Worm (Caenorhabditis elegans): ENCODE data around the gene K11D12.8.

The K11D12.8 gene

DNA sequence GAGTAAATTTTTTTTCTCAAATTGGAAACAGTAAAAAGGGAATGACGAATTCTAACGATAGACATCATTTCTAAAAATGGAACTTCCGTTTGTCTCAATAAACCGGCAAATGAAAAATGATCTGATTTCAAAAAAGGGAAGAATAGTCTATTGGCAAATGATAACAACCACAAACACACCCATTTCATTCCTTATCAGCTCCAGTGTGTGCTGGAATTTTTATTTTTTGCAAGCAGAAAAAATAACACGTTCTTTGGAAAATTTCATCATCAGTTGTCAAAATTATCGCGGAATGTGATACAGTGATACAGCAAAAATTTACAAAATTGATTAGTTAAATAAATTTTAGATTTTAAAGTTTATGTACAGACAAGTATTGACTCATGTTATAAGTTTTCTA lies 26.6 kb upstream of the K11D12.8 start (continued):
- TF ChIP-seq saeg-2 (GFP tag; IDR thresholded peaks at IDR 0.05) (no peak), ctbp-1 (GFP tag; IDR thresholded peaks at IDR 0.05) (no peak), aly-2 (tag; optimal IDR thresholded peaks at IDR 0.05) (no peak), ZK546.5 (tag; optimal IDR thresholded peaks at IDR 0.05) (no peak), pqm-1 (tag; optimal IDR thresholded peaks at IDR 0.05) (peak; percentile 89), lin-1 (GFP tag; IDR thresholded peaks at IDR 0.05) (no peak)

DNA sequence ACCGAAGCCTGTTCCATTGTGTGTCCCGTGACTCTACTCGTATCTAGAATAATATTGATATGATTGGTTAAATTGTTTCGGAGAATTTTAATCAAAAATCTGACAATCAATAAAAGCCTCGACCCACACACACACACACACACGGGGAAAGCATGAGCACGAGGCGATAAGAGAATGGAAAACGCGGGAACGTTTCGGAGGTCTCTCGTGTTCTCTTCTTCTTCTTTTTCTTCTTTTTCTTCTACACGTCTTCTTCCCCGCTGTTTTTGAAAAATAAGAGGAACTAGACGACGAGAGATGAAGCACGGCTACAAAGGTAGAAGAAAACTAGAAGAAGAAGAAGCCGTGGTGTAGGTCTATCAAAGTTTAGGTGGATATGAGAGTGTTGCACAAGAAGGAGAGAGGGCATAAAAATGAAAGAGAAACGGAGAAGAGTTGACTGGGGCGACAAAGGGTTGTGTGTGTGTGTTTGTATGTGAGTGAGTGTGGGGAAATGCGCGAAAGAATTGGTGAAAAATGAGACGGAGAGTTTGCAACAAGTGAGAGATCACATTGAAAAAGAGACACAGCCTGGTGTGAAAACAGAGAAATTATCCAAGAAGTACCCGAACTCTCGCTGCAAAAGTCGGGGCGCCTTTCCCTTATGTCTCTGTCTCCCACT lies 24.1 kb upstream of the K11D12.8 start, which contains the start of gene mlk-1:
Gene mlk-1 (minus strand): TSS at position 51 of the 661 bp plus-strand sequence.
- peak; percentile 88 for TF ChIP-seq nhr-28 (tag; optimal IDR thresholded peaks at IDR 0.05)
- TF ChIP-seq lin-1 (GFP tag; IDR thresholded peaks at IDR 0.05): 0 out of 2 replicates have a peak, but pooled peaks have one; percentile 18
- TF ChIP-seq hlh-11 (tag; optimal IDR thresholded peaks at IDR 0.05): peak; percentile 77
- peak; percentile 85 for TF ChIP-seq nhr-11 (tag; optimal IDR thresholded peaks at IDR 0.05)
- peak; percentile 70 for TF ChIP-seq dmd-6 (GFP tag; IDR thresholded peaks at IDR 0.05)
- TF ChIP-seq cey-2 (tag; optimal IDR thresholded peaks at IDR 0.05; ENCODE audit: borderline replicate concordance, insufficient read depth): no peak
- no peak for TF ChIP-seq aly-2 (tag; optimal IDR thresholded peaks at IDR 0.05)
- peak; percentile 15 for TF ChIP-seq dpl-1 (GFP tag; optimal IDR thresholded peaks at IDR 0.05)
- TF ChIP-seq ceh-44 (GFP tag; IDR thresholded peaks at IDR 0.05): no peak
- no peak for TF ChIP-seq pha-4 (GFP tag; IDR thresholded peaks at IDR 0.05)
- no peak for TF ChIP-seq pha-4 (tag; optimal IDR thresholded peaks at IDR 0.05)
- no peak for TF ChIP-seq ztf-11 (tag; optimal IDR thresholded peaks at IDR 0.05)
- peak; percentile 28 for TF ChIP-seq nhr-77 (tag; optimal IDR thresholded peaks at IDR 0.05)
- no peak for TF ChIP-seq madf-5 (GFP tag; IDR thresholded peaks at IDR 0.05)
- TF ChIP-seq spr-1 (tag; optimal IDR thresholded peaks at IDR 0.05): peak; percentile 12
- peak; percentile 59 to 64 for TF ChIP-seq lsy-2 (tag; optimal IDR thresholded peaks at IDR 0.05)
- peak; percentile 36 for TF ChIP-seq nhr-10 (tag; optimal IDR thresholded peaks at IDR 0.05)
- TF ChIP-seq mdt-29 (GFP tag; IDR thresholded peaks at IDR 0.05): peak; percentile 54; the same call in 1 of the 2 replicates
- TF ChIP-seq aha-1 (tag): peak; percentile 96
- peak; percentile 41 for TF ChIP-seq mxl-3 (GFP tag; optimal IDR thresholded peaks at IDR 0.05)
- peak; percentile 75 for TF ChIP-seq mep-1 (tag; optimal IDR thresholded peaks at IDR 0.05)
- no peak for TF ChIP-seq daf-16 (GFP tag; optimal IDR thresholded peaks at IDR 0.05)
- TF ChIP-seq daf-16 (tag; optimal IDR thresholded peaks at IDR 0.05): peak; percentile 31
- TF ChIP-seq T26A8.4 (GFP tag; IDR thresholded peaks at IDR 0.05): no peak
- no peak for TF ChIP-seq mxl-2 (GFP tag; conservative IDR thresholded peaks at IDR 0.05)
- TF ChIP-seq hmg-1.1 (GFP tag; IDR thresholded peaks at IDR 0.05): peak; percentile 56; the same call in 1 of the 2 replicates
- TF ChIP-seq ctbp-1 (GFP tag; IDR thresholded peaks at IDR 0.05): peak; percentile 37; the same call in 1 of the 2 replicates
- TF ChIP-seq ZK546.5 (tag; optimal IDR thresholded peaks at IDR 0.05): no peak
- no peak for TF ChIP-seq F49E8.2 (tag; optimal IDR thresholded peaks at IDR 0.05; ENCODE audit: borderline replicate concordance)
- peak in 1 of 2 experiments; percentile 64 for TF ChIP-seq hif-1 (tag; optimal IDR thresholded peaks at IDR 0.05)
- TF ChIP-seq dve-1 (tag; optimal IDR thresholded peaks at IDR 0.05; ENCODE audit: insufficient read depth): peak; percentile 62
- TF ChIP-seq ceh-32 (tag; optimal IDR thresholded peaks at IDR 0.05; ENCODE audit: poor library complexity): no peak
- peak; percentile 26 for TF ChIP-seq pqm-1 (tag; optimal IDR thresholded peaks at IDR 0.05)
- TF ChIP-seq nhr-25 (tag; optimal IDR thresholded peaks at IDR 0.05; ENCODE audit: borderline replicate concordance, insufficient read depth): peak; percentile 60
- TF ChIP-seq ceh-62 (tag; optimal IDR thresholded peaks at IDR 0.05): no peak
- peak; percentile 78 for TF ChIP-seq rbr-2 (tag; optimal IDR thresholded peaks at IDR 0.05)
- peak in 1 of 2 experiments; percentile 99 for TF ChIP-seq unc-62 (GFP tag; optimal IDR thresholded peaks at IDR 0.05 in 1 of 2)
- TF ChIP-seq unc-62 (tag; optimal IDR thresholded peaks at IDR 0.05): no peak
- peak; percentile 34 for TF ChIP-seq mes-2 (tag; optimal IDR thresholded peaks at IDR 0.05; ENCODE audit: poor library complexity, severe bottlenecking)
- TF ChIP-seq nhr-6 (tag; optimal IDR thresholded peaks at IDR 0.05): peak; percentile 40
- TF ChIP-seq F37D6.2 (tag; optimal IDR thresholded peaks at IDR 0.05): peak; percentile 32
- peak; percentile 63 for TF ChIP-seq fkh-10 (GFP tag; optimal IDR thresholded peaks at IDR 0.05)
- peak; percentile 96 for TF ChIP-seq hlh-30 (tag; optimal IDR thresholded peaks at IDR 0.05; ENCODE audit: insufficient read depth)
- no peak for TF ChIP-seq fos-1 (tag; optimal IDR thresholded peaks at IDR 0.05)
- no peak for TF ChIP-seq nhr-237 (tag; optimal IDR thresholded peaks at IDR 0.05)
- peak; percentile 44; the same call in 1 of the 2 replicates for TF ChIP-seq arid-1 (GFP tag; conservative IDR thresholded peaks at IDR 0.05)
